Worm (Caenorhabditis elegans) whole organism, mixed stage, embryonic: Measurements from ENCODE around the gene Y48E1B.17.

Experiments used
- M03D4.4 ChIP-seq: sonication (generic microtip); optimal IDR thresholded peaks from 2 replicates; lab custom pipeline; 2017; ENCODE audit warnings: mild to moderate bottlenecking, missing genetic modification characterization, missing compliant biosample characterization
- bed-3 ChIP-seq: fragments of 200-800 bp; sonication (Bioruptor generic); optimal IDR thresholded peaks from 3 replicates; lab custom pipeline; 2018; ENCODE audit warnings: mild to moderate bottlenecking, missing genetic modification characterization, moderate library complexity, missing compliant biosample characterization
- blmp-1 ChIP-seq: fragments of 150-350 bp; optimal IDR thresholded peaks from 2 replicates; lab custom pipeline; 2014; ENCODE audit warnings: missing biosample characterization, missing genetic modification characterization
- ceh-39 ChIP-seq: fragments of 150-350 bp; optimal IDR thresholded peaks from 2 replicates; lab custom pipeline; 2014; ENCODE audit warnings: missing biosample characterization, missing genetic modification characterization
- ceh-83 ChIP-seq: fragments of 200-800 bp; sonication (Bioruptor generic); optimal IDR thresholded peaks from 2 replicates; lab custom pipeline; 2018; ENCODE audit warnings: mild to moderate bottlenecking, missing genetic modification characterization, missing compliant biosample characterization
- cnd-1 ChIP-seq: fragments of 200-800 bp; sonication (Bioruptor generic); optimal IDR thresholded peaks from 2 replicates; lab custom pipeline; 2018; ENCODE audit warnings: mild to moderate bottlenecking, missing genetic modification characterization, missing compliant biosample characterization
- drap-1 ChIP-seq: fragments of 200-800 bp; sonication (Bioruptor generic); optimal IDR thresholded peaks from 3 replicates; lab custom pipeline; 2018; ENCODE audit warnings: mild to moderate bottlenecking, missing genetic modification characterization, missing compliant biosample characterization
- elt-1 ChIP-seq: sonication (generic microtip); optimal IDR thresholded peaks from 2 replicates; lab custom pipeline; 2017; ENCODE audit warnings: missing genetic modification characterization, mild to moderate bottlenecking, missing compliant biosample characterization, antibody characterized with exemption, moderate library complexity, borderline replicate concordance; ENCODE audit not compliant: insufficient read depth
- elt-3 ChIP-seq: fragments of 150-350 bp; optimal IDR thresholded peaks from 2 replicates; lab custom pipeline; 2014; ENCODE audit warnings: missing biosample characterization, missing genetic modification characterization
- flh-1 ChIP-seq: fragments of 200-800 bp; sonication (Bioruptor generic); optimal IDR thresholded peaks from 2 replicates; lab custom pipeline; 2018; ENCODE audit warnings: mild to moderate bottlenecking, missing genetic modification characterization, moderate library complexity, missing compliant biosample characterization
- ham-2 ChIP-seq: fragments of 200-800 bp; sonication (Bioruptor generic); optimal IDR thresholded peaks from 2 replicates; lab custom pipeline; 2018; ENCODE audit warnings: mild to moderate bottlenecking, missing genetic modification characterization, missing compliant biosample characterization
- hlh-1 ChIP-seq: fragments of 150-350 bp; optimal IDR thresholded peaks from 2 replicates; lab custom pipeline; 2014; ENCODE audit warnings: missing biosample characterization, missing genetic modification reagents, missing genetic modification characterization
- lin-32 ChIP-seq: fragments of 200-800 bp; sonication (Bioruptor generic); optimal IDR thresholded peaks from 2 replicates; lab custom pipeline; 2018; ENCODE audit warnings: mild to moderate bottlenecking, missing genetic modification characterization, missing compliant biosample characterization
- lsy-2 ChIP-seq: fragments of 150-350 bp; optimal IDR thresholded peaks from 2 replicates; lab custom pipeline; 2014; ENCODE audit warnings: missing biosample characterization, missing genetic modification characterization
- mab-5 ChIP-seq: fragments of 150-350 bp; optimal IDR thresholded peaks from 2 replicates; lab custom pipeline; 2014; ENCODE audit warnings: missing biosample characterization, missing genetic modification characterization
- mep-1 ChIP-seq: fragments of 150-350 bp; optimal IDR thresholded peaks from 2 replicates; lab custom pipeline; 2017; ENCODE audit warnings: missing biosample characterization, missing genetic modification reagents, missing genetic modification characterization, inconsistent platforms
- mls-2 ChIP-seq: sonication (generic microtip); optimal IDR thresholded peaks from 2 replicates; lab custom pipeline; 2016; ENCODE audit warnings: mild to moderate bottlenecking, missing genetic modification characterization, moderate library complexity, missing compliant biosample characterization
- nhr-237 ChIP-seq: fragments of 150-350 bp; optimal IDR thresholded peaks from 2 replicates; lab custom pipeline; 2014; ENCODE audit warnings: missing biosample characterization, missing genetic modification characterization
- nhr-76 ChIP-seq: sonication (generic microtip); optimal IDR thresholded peaks from 2 replicates; lab custom pipeline; 2017; ENCODE audit warnings: missing biosample characterization, missing genetic modification characterization
- pha-4 ChIP-seq: fragments of 150-350 bp; optimal IDR thresholded peaks from 2 replicates; lab custom pipeline; 2018; ENCODE audit warnings: missing biosample characterization, missing genetic modification reagents, missing genetic modification characterization
- sem-2 ChIP-seq: fragments of 200-800 bp; sonication (Bioruptor generic); optimal IDR thresholded peaks from 2 replicates; lab custom pipeline; 2018; ENCODE audit warnings: mild to moderate bottlenecking, missing genetic modification characterization, missing compliant biosample characterization
- snpc-4 ChIP-seq: fragments of 150-350 bp; optimal IDR thresholded peaks from 2 replicates; lab custom pipeline; 2014; ENCODE audit warnings: missing biosample characterization, missing genetic modification characterization
- sptf-1 ChIP-seq: sonication (generic microtip); optimal IDR thresholded peaks from 2 replicates; lab custom pipeline; 2017; ENCODE audit warnings: mild to moderate bottlenecking, missing genetic modification characterization, moderate library complexity, missing compliant biosample characterization
- tbx-8 ChIP-seq: fragments of 200-800 bp; sonication (Bioruptor generic); optimal IDR thresholded peaks from 2 replicates; lab custom pipeline; 2018; ENCODE audit warnings: mild to moderate bottlenecking, missing genetic modification characterization, moderate library complexity, missing compliant biosample characterization
- unc-120 ChIP-seq: sonication (generic microtip); optimal IDR thresholded peaks from 2 replicates; lab custom pipeline; 2017; ENCODE audit warnings: missing genetic modification characterization, missing compliant biosample characterization; ENCODE audit not compliant: poor library complexity, severe bottlenecking
- unc-39 ChIP-seq: fragments of 150-350 bp; optimal IDR thresholded peaks from 2 replicates; lab custom pipeline; 2014; ENCODE audit warnings: missing biosample characterization, missing genetic modification characterization
- unc-62 ChIP-seq: fragments of 150-350 bp; optimal IDR thresholded peaks from 2 replicates; lab custom pipeline; 2014; ENCODE audit warnings: missing biosample characterization, missing genetic modification reagents, missing genetic modification characterization
- zip-8 ChIP-seq: fragments of 150-350 bp; optimal IDR thresholded peaks from 2 replicates; lab custom pipeline; 2014; ENCODE audit warnings: missing biosample characterization, missing genetic modification characterization
- ztf-11 ChIP-seq: fragments of 150-350 bp; optimal IDR thresholded peaks from 2 replicates; lab custom pipeline; 2014; ENCODE audit warnings: missing biosample characterization, missing genetic modification characterization

The Y48E1B.17 gene

DNA sequence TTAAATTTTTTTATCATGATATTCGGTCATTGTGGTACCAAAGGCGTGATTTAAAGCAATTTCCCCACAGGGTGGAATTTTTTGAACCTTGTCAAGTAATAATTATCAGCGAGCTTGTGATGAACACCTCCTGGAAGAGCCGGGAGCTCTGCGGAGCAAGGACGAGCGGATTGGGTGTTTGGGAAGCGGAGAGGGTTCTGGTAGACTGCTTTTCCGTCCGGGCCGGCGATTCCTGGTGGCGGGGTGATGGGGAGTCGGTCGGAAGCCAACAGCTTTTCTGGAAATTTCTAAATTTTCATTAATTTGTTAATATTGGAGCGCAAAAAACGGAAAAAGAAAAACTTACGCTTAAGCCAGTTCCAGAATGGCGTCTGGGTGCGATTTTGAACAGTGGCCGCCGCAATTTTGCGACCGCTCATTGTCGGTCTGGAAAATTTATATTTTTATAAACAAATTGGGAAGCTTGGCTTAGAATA lies 46.7 kb downstream of the Y48E1B.17 start, which contains the start of gene ndua-7:
ndua-7 (minus strand) TSS at position 426 of the 476 bp plus-strand sequence.
- TF ChIP-seq drap-1 (GFP tag; lab: Kevin White, UChicago) (no peak), elt-3 (tag; lab: Kevin White, UChicago) (no peak), cnd-1 (no peak), ceh-83 (GFP tag; lab: Kevin White, UChicago) (no peak), sptf-1 (tag; lab: Kevin White, UChicago) (no peak)

DNA sequence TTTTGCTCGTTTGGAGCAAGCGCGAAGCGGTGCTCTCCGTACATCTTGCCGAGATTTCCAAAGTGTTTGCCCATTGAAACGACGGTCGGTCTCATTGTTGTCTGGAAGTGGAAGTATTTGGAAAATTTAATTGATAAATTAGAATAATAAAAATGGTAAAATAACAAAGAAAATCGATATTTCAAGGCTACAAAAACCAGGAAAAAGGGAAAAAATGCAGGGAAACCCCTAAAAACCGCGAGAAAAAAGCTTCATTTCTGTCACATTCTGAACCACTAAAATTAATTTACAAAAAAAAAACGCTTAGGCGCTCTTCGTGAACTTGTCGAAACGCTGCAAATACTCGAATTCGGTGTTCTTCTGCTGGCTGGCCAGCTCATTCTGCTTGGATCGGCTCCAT lies 47.9 kb downstream of the Y48E1B.17 start, which contains the start of gene F45H10.2:
F45H10.2 (minus strand) TSS at position 101 of the 400 bp plus-strand sequence.
- TF ChIP-seq zip-8 (tag; lab: Kevin White, UChicago) (no peak), pha-4 (tag; lab: Kevin White, UChicago) (no peak), hlh-1 (no peak), M03D4.4 (no peak)
- TF ChIP-seq, all 35 proteins: peak for 0

DNA sequence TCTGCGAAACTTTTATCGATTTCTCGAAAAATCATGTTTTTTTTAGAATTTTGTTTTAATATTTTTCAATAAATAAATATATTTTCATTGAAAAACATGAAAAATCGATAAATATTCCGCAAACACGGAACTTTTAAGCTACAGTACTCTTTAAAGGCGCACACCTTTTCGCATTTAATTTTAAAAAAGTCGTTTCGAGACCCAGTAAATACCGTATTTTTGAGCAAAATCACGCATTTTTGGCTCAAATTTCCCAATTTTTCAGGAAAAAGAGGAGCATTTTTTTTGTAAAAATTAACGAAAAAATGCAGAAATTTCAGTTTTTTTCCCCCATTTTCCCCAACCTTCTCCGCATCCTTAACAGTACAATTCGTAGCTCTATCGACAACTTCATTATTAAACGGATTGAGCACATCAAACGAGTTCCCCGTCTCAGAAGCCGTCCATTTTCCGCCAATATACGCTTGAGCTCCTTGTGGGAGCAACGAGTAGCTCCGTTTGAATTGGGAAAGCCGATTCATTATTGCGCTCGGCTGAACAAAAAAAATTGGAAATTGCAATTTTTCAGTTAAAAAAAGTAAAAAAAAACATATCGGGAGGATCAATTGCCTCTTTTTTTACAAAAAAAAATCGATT lies 49.5 kb downstream of the Y48E1B.17 start, which contains the start of gene alh-7:
alh-7 (minus strand) TSS at position 533 of the 636 bp plus-strand sequence.
- TF ChIP-seq tbx-8 = no peak
- no peak for TF ChIP-seq drap-1 (GFP tag; lab: Kevin White, UChicago)
- no peak for TF ChIP-seq hlh-1
- no peak for TF ChIP-seq ham-2 (GFP tag; lab: Kevin White, UChicago)
- TF ChIP-seq cnd-1 = no peak
- TF ChIP-seq elt-1 (tag; lab: Kevin White, UChicago) = no peak
- no peak for TF ChIP-seq lsy-2 (tag; lab: Kevin White, UChicago)
- TF ChIP-seq lin-32 (GFP tag; lab: Kevin White, UChicago) = no peak
- no peak for TF ChIP-seq blmp-1
- no peak for TF ChIP-seq unc-62
- TF ChIP-seq snpc-4 (tag; lab: Kevin White, UChicago) = no peak
- no peak for TF ChIP-seq nhr-76 (tag; lab: Kevin White, UChicago)
- no peak for TF ChIP-seq mls-2 (tag; lab: Kevin White, UChicago)
- no peak for TF ChIP-seq nhr-237 (tag; lab: Kevin White, UChicago)
- no peak for TF ChIP-seq zip-8 (tag; lab: Kevin White, UChicago)
- no peak for TF ChIP-seq unc-120 (tag; lab: Kevin White, UChicago)
- no peak for TF ChIP-seq unc-39

DNA sequence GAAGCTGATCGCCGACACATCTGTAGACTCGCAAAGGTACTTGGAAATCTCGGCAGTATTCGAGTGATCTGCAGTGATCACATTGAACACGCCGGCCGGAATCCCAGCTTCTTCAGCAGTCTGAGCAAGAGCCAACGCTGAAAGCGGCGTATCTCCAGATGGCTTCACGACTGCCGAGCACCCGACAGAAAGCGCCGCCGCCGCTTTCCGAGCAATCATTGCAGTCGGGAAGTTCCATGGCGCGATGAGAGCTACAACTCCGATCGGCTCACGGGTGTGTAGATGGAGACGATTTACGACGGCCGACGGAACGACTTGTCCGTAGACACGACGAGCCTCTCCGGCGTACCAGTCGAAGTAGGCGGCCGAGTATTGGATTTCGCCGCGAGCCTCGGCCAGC lies 51.0 kb downstream of the Y48E1B.17 start:
- TF ChIP-seq sem-2 (GFP tag; lab: Kevin White, UChicago) (no peak), mab-5 (tag; lab: Kevin White, UChicago) (no peak), cnd-1 (no peak), bed-3 (GFP tag; lab: Kevin White, UChicago) (no peak), nhr-76 (tag; lab: Kevin White, UChicago) (no peak), mep-1 (no peak), unc-120 (tag; lab: Kevin White, UChicago) (no peak), elt-1 (tag; lab: Kevin White, UChicago) (no peak), flh-1 (GFP tag; lab: Kevin White, UChicago) (no peak), ztf-11 (tag; lab: Kevin White, UChicago) (no peak), ceh-39 (tag; lab: Kevin White, UChicago) (no peak), drap-1 (GFP tag; lab: Kevin White, UChicago) (no peak)
